Worm (Caenorhabditis elegans): ENCODE measurements around the gene F07C6.6.

DNA sequence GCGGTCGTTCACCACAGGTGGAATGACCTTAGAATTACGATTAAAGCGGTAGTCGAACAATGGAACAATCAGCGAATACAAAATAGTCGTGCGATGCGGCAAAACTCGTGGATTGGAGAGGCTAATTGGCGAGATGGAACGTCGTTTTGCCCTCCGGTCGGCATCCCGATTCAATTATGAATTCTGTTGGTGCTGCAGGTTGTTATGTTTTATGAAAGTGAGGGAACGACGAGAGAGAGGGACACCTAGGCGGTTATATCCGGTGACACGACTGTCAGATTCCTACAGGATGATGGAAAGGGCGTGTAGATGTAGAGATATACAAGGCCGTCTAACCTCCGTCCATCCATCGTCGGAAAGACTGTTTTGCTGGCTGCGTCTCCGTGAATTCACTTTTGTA, 24.0 kb downstream of the F07C6.6 start:
- no peak for TF ChIP-seq hmbx-1 (tag; optimal IDR thresholded peaks at IDR 0.05)
- TF ChIP-seq ceh-13 (GFP tag; optimal IDR thresholded peaks at IDR 0.05) = no peak
- no peak for TF ChIP-seq tbx-37 (GFP tag; conservative IDR thresholded peaks at IDR 0.05)
- no peak for TF ChIP-seq ama-1 (optimal IDR thresholded peaks at IDR 0.05)
- no peak for TF ChIP-seq pes-1 (GFP tag; IDR thresholded peaks at IDR 0.05)
- no peak for TF ChIP-seq tbx-11 (GFP tag; IDR thresholded peaks at IDR 0.05)
- no peak for TF ChIP-seq aly-1 (tag; optimal IDR thresholded peaks at IDR 0.05)
- no peak for TF ChIP-seq scrt-1 (GFP tag; IDR thresholded peaks at IDR 0.05)
- no peak for TF ChIP-seq flt-1 (GFP tag; IDR thresholded peaks at IDR 0.05)
- no peak for TF ChIP-seq sea-1 (GFP tag; conservative IDR thresholded peaks at IDR 0.05)
